Worm (Caenorhabditis elegans) whole organism, L4/young adult: Measurements from ENCODE around the gene glb-32.

Source experiments
- W03F9.2 ChIP-seq: fragments of 150-350 bp; optimal IDR thresholded peaks from 2 replicates; lab custom pipeline; 2014; ENCODE audit warnings: missing biosample characterization, missing genetic modification characterization
- dao-5 ChIP-seq: sonication (generic microtip); optimal IDR thresholded peaks from 2 replicates; lab custom pipeline; 2016; ENCODE audit warnings: missing genotype, missing genetic modification characterization, moderate library complexity, missing compliant biosample characterization
- him-1 ChIP-seq: sonication (generic microtip); optimal IDR thresholded peaks from 2 replicates; lab custom pipeline; 2016; ENCODE audit warnings: missing genotype, missing genetic modification reagents, missing genetic modification characterization, missing compliant biosample characterization

DNA sequence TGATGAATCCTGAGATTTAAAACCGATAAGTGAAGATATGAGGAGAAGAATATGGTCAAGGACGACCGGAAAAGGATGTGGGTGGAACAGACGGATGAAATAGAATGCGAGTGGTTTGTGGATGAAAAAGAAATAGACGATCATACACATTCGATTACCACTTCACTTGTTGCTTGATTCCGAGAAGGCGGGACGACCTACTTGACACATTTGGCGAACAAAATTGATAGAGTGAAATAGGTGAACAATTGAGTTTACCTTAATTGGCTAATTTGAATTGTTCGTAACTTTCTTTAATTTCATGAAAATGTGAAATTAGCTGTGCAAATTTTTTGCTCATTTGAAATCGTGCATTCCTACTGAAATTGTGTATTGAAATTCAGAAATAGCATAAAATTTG lies 17.3 kb downstream of the glb-32 start, which contains the start of gene Y58A7A.2:
- TF ChIP-seq dao-5 (no peak), him-1 (tag; lab: Kevin White, UChicago) (no peak), W03F9.2 (tag; lab: Kevin White, UChicago) (no peak)
